Fruit fly (Drosophila melanogaster): ENCODE data around the gene Trp1.

Gene Trp1

dm6 chr2L:9996553-9996952 is 12.6 kb upstream of the Trp1 start (continued):
- TF ChIP-seq CG17328 (GFP tag; IDR thresholded peaks at IDR 0.05) (no peak), ci (GFP tag; IDR thresholded peaks at IDR 0.05) (no peak), CG31441 (GFP tag; IDR thresholded peaks at IDR 0.05) (0 out of 2 replicates have a peak, but pooled peaks have one; percentile 36), eyg (GFP tag; optimal IDR thresholded peaks at IDR 0.05) (no peak), dmrt99B (tag; optimal IDR thresholded peaks at IDR 0.05) (no peak), crol (GFP tag; IDR thresholded peaks at IDR 0.05) (no peak), HLHmδ (GFP tag; optimal IDR thresholded peaks at IDR 0.05) (no peak), MESR4 (GFP tag; optimal IDR thresholded peaks at IDR 0.05) (no peak), mld (GFP tag; IDR thresholded peaks at IDR 0.05; ENCODE audit: partially characterized antibody) (no peak), CG7556 (GFP tag; optimal IDR thresholded peaks at IDR 0.05) (peak; percentile 45), CG17829 (tag; optimal IDR thresholded peaks at IDR 0.05) (peak; percentile 46), CG16815 (GFP tag; optimal IDR thresholded peaks at IDR 0.05) (peak; percentile 40), CG12659 (GFP tag; optimal IDR thresholded peaks at IDR 0.05) (peak; percentile 9), odd (GFP tag; optimal IDR thresholded peaks at IDR 0.05) (no peak), CoRest (tag; optimal IDR thresholded peaks at IDR 0.05) (peak; percentile 50), nerfin-1 (tag; optimal IDR thresholded peaks at IDR 0.05) (peak; percentile 26), CG14014 (GFP tag; IDR thresholded peaks at IDR 0.05) (no peak), CG1602 (GFP tag; optimal IDR thresholded peaks at IDR 0.05) (peak; percentile 25), croc (GFP tag; conservative IDR thresholded peaks at IDR 0.05) (no peak), CG10959 (GFP tag; IDR thresholded peaks at IDR 0.05) (no peak), chinmo (GFP tag; IDR thresholded peaks at IDR 0.05; ENCODE audit: partially characterized antibody) (no peak), CG8290 (GFP tag; optimal IDR thresholded peaks at IDR 0.05) (no peak), CG8290 (tag; optimal IDR thresholded peaks at IDR 0.05) (peak in 1 of 2 experiments; percentile 68), lola (GFP tag; optimal IDR thresholded peaks at IDR 0.05) (peak in 1 of 3 experiments; percentile 55), CG12071 (GFP tag; optimal IDR thresholded peaks at IDR 0.05) (no peak), Stat92E (GFP tag; optimal IDR thresholded peaks at IDR 0.05) (no peak), Doc3 (GFP tag; IDR thresholded peaks at IDR 0.05; ENCODE audit: partially characterized antibody) (no peak), CG12744 (GFP tag; optimal IDR thresholded peaks at IDR 0.05) (no peak), HLH54F (GFP tag; optimal IDR thresholded peaks at IDR 0.05) (peak; percentile 18), CG11723 (GFP tag; optimal IDR thresholded peaks at IDR 0.05) (no peak), aop (GFP tag; IDR thresholded peaks at IDR 0.05) (no peak), CG1792 (GFP tag; optimal IDR thresholded peaks at IDR 0.05) (no peak), CG2875 (GFP tag; optimal IDR thresholded peaks at IDR 0.05) (no peak), gem (tag; optimal IDR thresholded peaks at IDR 0.05) (peak; percentile 61), so (GFP tag; IDR thresholded peaks at IDR 0.05) (no peak), Sox100B (GFP tag; optimal IDR thresholded peaks at IDR 0.05) (no peak), CG17359 (tag; optimal IDR thresholded peaks at IDR 0.05) (no peak), CG2120 (GFP tag; optimal IDR thresholded peaks at IDR 0.05) (no peak), NC2β (GFP tag; optimal IDR thresholded peaks at IDR 0.05) (no peak), her (GFP tag; optimal IDR thresholded peaks at IDR 0.05) (no peak), ham (GFP tag; IDR thresholded peaks at IDR 0.05) (no peak), CG6683 (GFP tag; optimal IDR thresholded peaks at IDR 0.05) (no peak), CG8281 (tag; optimal IDR thresholded peaks at IDR 0.05) (no peak), otp (GFP tag; IDR thresholded peaks at IDR 0.05) (no peak), Ets65A (GFP tag) (peak; percentile 55), E2f2 (GFP tag; IDR thresholded peaks at IDR 0.05) (no peak), crp (GFP tag; optimal IDR thresholded peaks at IDR 0.05) (no peak), CG7745 (tag; optimal IDR thresholded peaks at IDR 0.05) (no peak), sob (GFP tag; IDR thresholded peaks at IDR 0.05) (no peak), CG1233 (GFP tag; optimal IDR thresholded peaks at IDR 0.05) (no peak), ind (GFP tag; optimal IDR thresholded peaks at IDR 0.05) (peak; percentile 2)
